Worm (Caenorhabditis elegans): ENCODE data around the gene srxa-15.

- no peak for TF ChIP-seq lsy-2 (tag; optimal IDR thresholded peaks at IDR 0.05)
- no peak for TF ChIP-seq elt-3 (tag; optimal IDR thresholded peaks at IDR 0.05)
- no peak for TF ChIP-seq Y55F3AM.14 (GFP tag; optimal IDR thresholded peaks at IDR 0.05)
- TF ChIP-seq ceh-82 (tag; optimal IDR thresholded peaks at IDR 0.05), result no peak
- TF ChIP-seq nhr-12 (tag; optimal IDR thresholded peaks at IDR 0.05), result no peak
Observed at ce11 chrV:20600704-20601103, 41.3 kb upstream of the srxa-15 start.

Data from whole organism, L2 larva.